Worm (Caenorhabditis elegans) whole organism, L1 larva: ENCODE data around the gene chil-23.

Experiments
- C16A3.4 ChIP-seq: fragments of 150-350 bp; optimal IDR thresholded peaks from 2 replicates; lab custom pipeline; 2014; ENCODE audit warnings: missing biosample characterization, missing genetic modification characterization
- aha-1 ChIP-seq: fragments of 150-350 bp; optimal IDR thresholded peaks from 2 replicates; lab custom pipeline; 2014; ENCODE audit warnings: missing biosample characterization, missing genetic modification characterization
- ceh-82 ChIP-seq, 3 experiments: fragments of 150-350 bp in 1 of 3; sonication (generic microtip) in 2 of 3; optimal IDR thresholded peaks; 2 replicates each; lab custom pipeline; 2014 to 2017; ENCODE audit warnings: missing biosample characterization in 3 of 3, missing genetic modification characterization in 3 of 3
- ceh-88 ChIP-seq: fragments of 200-800 bp; sonication (Bioruptor generic); IDR thresholded peaks from 2 replicates; pipeline ENCODE4 v1.3.6; 2022; ENCODE audit warnings: missing genetic modification characterization, missing compliant biosample characterization
- ces-1 ChIP-seq: fragments of 150-350 bp; optimal IDR thresholded peaks from 2 replicates; lab custom pipeline; 2014; ENCODE audit warnings: missing biosample characterization, missing genetic modification reagents, missing genetic modification characterization
- dpl-1 ChIP-seq, 3 experiments: fragments of 150-350 bp in 2 of 3; sonication (generic microtip) in 1 of 3; optimal IDR thresholded peaks; 2 replicates each; lab custom pipeline; 2014 to 2017; ENCODE audit warnings: missing biosample characterization in 3 of 3, missing genetic modification characterization in 3 of 3, missing genetic modification reagents in 3 of 3
- dsc-1 ChIP-seq: sonication (generic microtip); optimal IDR thresholded peaks from 2 replicates; lab custom pipeline; 2016; ENCODE audit warnings: mild to moderate bottlenecking, missing genetic modification characterization, missing compliant biosample characterization
- efl-3 ChIP-seq: fragments of 200-800 bp; sonication (Bioruptor generic); optimal IDR thresholded peaks from 2 replicates; lab custom pipeline; 2018; ENCODE audit warnings: mild to moderate bottlenecking, missing genetic modification characterization, missing compliant biosample characterization
- elt-2 ChIP-seq: sonication (generic microtip); optimal IDR thresholded peaks from 2 replicates; lab custom pipeline; 2016; ENCODE audit warnings: missing genetic modification characterization, mild to moderate bottlenecking, inconsistent platforms, missing compliant biosample characterization, missing genetic modification reagents
- isw-1 ChIP-seq: fragments of 200-800 bp; sonication (Bioruptor generic); IDR thresholded peaks from 2 replicates; pipeline ENCODE4 v1.3.6; 2022; ENCODE audit warnings: missing genetic modification characterization, missing compliant biosample characterization
- lin-35 ChIP-seq, 2 experiments: fragments of 150-350 bp; optimal IDR thresholded peaks; 2 replicates each; lab custom pipeline; 2014; ENCODE audit warnings: missing biosample characterization in 2 of 2, missing genetic modification characterization in 2 of 2, missing genetic modification reagents in 2 of 2
- lir-3 ChIP-seq: sonication (generic microtip); optimal IDR thresholded peaks from 2 replicates; lab custom pipeline; 2016; ENCODE audit warnings: mild to moderate bottlenecking, missing genetic modification characterization, moderate library complexity, missing compliant biosample characterization; ENCODE audit not compliant: poor library complexity
- lsy-2 ChIP-seq, 2 experiments: fragments of 150-350 bp; optimal IDR thresholded peaks; 2 replicates each; lab custom pipeline; 2014; ENCODE audit warnings: missing biosample characterization in 2 of 2, missing genetic modification characterization in 2 of 2
- mab-9 ChIP-seq: fragments of 200-800 bp; sonication (Bioruptor generic); IDR thresholded peaks from 2 replicates; pipeline ENCODE4 v1.3.6; 2022; ENCODE audit warnings: missing genetic modification reagents, missing genetic modification characterization, missing compliant biosample characterization
- mdl-1 ChIP-seq, 2 experiments: fragments of 150-350 bp; optimal IDR thresholded peaks; 2 replicates each; lab custom pipeline; 2014 to 2017; ENCODE audit warnings: missing biosample characterization in 2 of 2, missing genetic modification characterization in 2 of 2, inconsistent platforms in 1 of 2
- mep-1 ChIP-seq: fragments of 150-350 bp; optimal IDR thresholded peaks from 2 replicates; lab custom pipeline; 2014; ENCODE audit warnings: missing biosample characterization, missing genetic modification characterization
- nhr-20 ChIP-seq: sonication (generic microtip); optimal IDR thresholded peaks from 2 replicates; lab custom pipeline; 2016; ENCODE audit warnings: mild to moderate bottlenecking, missing genetic modification characterization, missing compliant biosample characterization
- nhr-237 ChIP-seq: fragments of 150-350 bp; optimal IDR thresholded peaks from 2 replicates; lab custom pipeline; 2014; ENCODE audit warnings: missing biosample characterization, missing genetic modification characterization
- nhr-28 ChIP-seq: fragments of 150-350 bp; optimal IDR thresholded peaks from 2 replicates; lab custom pipeline; 2014; ENCODE audit warnings: missing biosample characterization, missing genetic modification characterization
- nhr-76 ChIP-seq: sonication (generic microtip); optimal IDR thresholded peaks from 2 replicates; lab custom pipeline; 2017; ENCODE audit warnings: missing biosample characterization, missing genetic modification characterization
- nhr-77 ChIP-seq: fragments of 150-350 bp; optimal IDR thresholded peaks from 2 replicates; lab custom pipeline; 2014; ENCODE audit warnings: missing biosample characterization, missing genetic modification characterization
- nhr-85 ChIP-seq: sonication (generic microtip); peaks from one replicate; lab custom pipeline; 2016; ENCODE audit warnings: missing genetic modification characterization, inconsistent platforms, missing compliant biosample characterization
- pqm-1 ChIP-seq: sonication (generic microtip); optimal IDR thresholded peaks from 3 replicates; lab custom pipeline; 2017; ENCODE audit warnings: missing biosample characterization, missing genetic modification characterization
- rnt-1 ChIP-seq: sonication (generic microtip); optimal IDR thresholded peaks from 2 replicates; lab custom pipeline; 2016; ENCODE audit warnings: mild to moderate bottlenecking, missing genetic modification characterization, moderate library complexity, missing compliant biosample characterization
- skn-1 ChIP-seq: fragments of 150-350 bp; optimal IDR thresholded peaks from 2 replicates; lab custom pipeline; 2014; ENCODE audit warnings: missing biosample characterization, missing genetic modification characterization
- sox-4 ChIP-seq: sonication (generic microtip); optimal IDR thresholded peaks from 2 replicates; lab custom pipeline; 2016; ENCODE audit warnings: missing genetic modification characterization, missing compliant biosample characterization
- sup-37 ChIP-seq: fragments of 200-800 bp; sonication (Bioruptor generic); optimal IDR thresholded peaks from 2 replicates; lab custom pipeline; 2018; ENCODE audit warnings: mild to moderate bottlenecking, missing genetic modification characterization, missing compliant biosample characterization
- swsn-7 ChIP-seq: sonication (generic microtip); optimal IDR thresholded peaks from 2 replicates; lab custom pipeline; 2016; ENCODE audit warnings: missing genetic modification characterization, missing compliant biosample characterization
- tlp-1 ChIP-seq: fragments of 150-350 bp; optimal IDR thresholded peaks from 2 replicates; lab custom pipeline; 2014; ENCODE audit warnings: missing biosample characterization, missing genetic modification characterization
- unc-130 ChIP-seq: fragments of 150-350 bp; optimal IDR thresholded peaks from 2 replicates; lab custom pipeline; 2017; ENCODE audit warnings: missing biosample characterization, missing genetic modification characterization, inconsistent platforms
- unc-86 ChIP-seq: sonication (generic microtip); optimal IDR thresholded peaks from 2 replicates; lab custom pipeline; 2016; ENCODE audit warnings: missing genetic modification characterization, missing compliant biosample characterization
- unc-98 ChIP-seq: fragments of 200-800 bp; sonication (Bioruptor generic); IDR thresholded peaks from 2 replicates; pipeline ENCODE4 v1.3.6; 2022; ENCODE audit warnings: missing genetic modification characterization, missing compliant biosample characterization
- zag-1 ChIP-seq: fragments of 150-350 bp; optimal IDR thresholded peaks from 2 replicates; lab custom pipeline; 2014; ENCODE audit warnings: missing biosample characterization, missing genetic modification characterization
- ztf-4 ChIP-seq: fragments of 150-350 bp; optimal IDR thresholded peaks from 2 replicates; lab custom pipeline; 2014; ENCODE audit warnings: missing biosample characterization, missing genetic modification characterization

chil-23 gene

ce11 chrII:9447965-9448364 is 20.4 kb downstream of the chil-23 start, which contains the start of gene chil-18:
TSS of gene chil-18 (plus strand) at chrII:9448265.
- TF ChIP-seq lin-35 (GFP tag; optimal IDR thresholded peaks at IDR 0.05; lab: Kevin White, UChicago) (no peak), nhr-20 (tag; lab: Kevin White, UChicago) (peak; percentile 12)

- no peak for TF ChIP-seq ces-1 (GFP tag; lab: Kevin White, UChicago)
- no peak for TF ChIP-seq unc-130 (tag; lab: Kevin White, UChicago)
- no peak for TF ChIP-seq swsn-7 (tag; lab: Kevin White, UChicago)
- no peak for TF ChIP-seq nhr-77
- TF ChIP-seq zag-1 (tag; lab: Kevin White, UChicago), result no peak
- no peak for TF ChIP-seq dpl-1 (GFP tag; optimal IDR thresholded peaks at IDR 0.05; lab: Kevin White, UChicago)
- TF ChIP-seq elt-2, result no peak
- no peak for TF ChIP-seq unc-86 (tag; lab: Kevin White, UChicago)
- no peak for TF ChIP-seq isw-1 (GFP tag; lab: Robert Waterston, UW)
- TF ChIP-seq rnt-1 (tag; lab: Kevin White, UChicago), result no peak
Observed at ce11 chrII:9445368-9445767, 23.0 kb downstream of the chil-23 start, which contains the start of gene R09D1.13. TSS of gene R09D1.13 (minus strand) at chrII:9445468.

ce11 chrII:9443522-9443921 is 24.9 kb downstream of the chil-23 start, which contains the start of gene chil-15:
TSS of gene chil-15 (minus strand) at chrII:9443622.
- TF ChIP-seq unc-130 (tag; lab: Kevin White, UChicago) (no peak), nhr-76 (tag; lab: Kevin White, UChicago) (no peak), swsn-7 (tag; lab: Kevin White, UChicago) (no peak)

ce11 chrII:9441838-9442237 is 26.6 kb downstream of the chil-23 start, which contains the start of gene chil-16:
TSS of gene chil-16 (minus strand) at chrII:9441938.
- no peak for TF ChIP-seq C16A3.4 (tag; lab: Kevin White, UChicago)
- TF ChIP-seq skn-1 (tag; lab: Kevin White, UChicago), result no peak
- TF ChIP-seq unc-86 (tag; lab: Kevin White, UChicago), result no peak
- TF ChIP-seq aha-1 (tag; lab: Kevin White, UChicago), result no peak
- no peak for TF ChIP-seq pqm-1 (tag; lab: Kevin White, UChicago)
- TF ChIP-seq nhr-237, result no peak
- no peak for TF ChIP-seq nhr-28 (tag; lab: Kevin White, UChicago)
- no peak for TF ChIP-seq tlp-1 (tag; lab: Kevin White, UChicago)
- TF ChIP-seq ztf-4 (tag; lab: Kevin White, UChicago), result no peak
- no peak for TF ChIP-seq sox-4 (tag; lab: Kevin White, UChicago)
- TF ChIP-seq dsc-1 (tag; lab: Kevin White, UChicago), result no peak

- no peak for TF ChIP-seq dsc-1 (tag; lab: Kevin White, UChicago)
- TF ChIP-seq unc-130 (tag; lab: Kevin White, UChicago), result no peak
- TF ChIP-seq sup-37 (GFP tag; lab: Kevin White, UChicago), result no peak
- TF ChIP-seq ztf-4 (tag; lab: Kevin White, UChicago), result no peak
- TF ChIP-seq tlp-1 (tag; lab: Kevin White, UChicago), result no peak
- TF ChIP-seq lsy-2 (tag; optimal IDR thresholded peaks at IDR 0.05; lab: Kevin White, UChicago), result no peak
- TF ChIP-seq nhr-77, result no peak
- no peak for TF ChIP-seq lir-3 (tag; lab: Kevin White, UChicago)
- TF ChIP-seq mep-1 (tag; lab: Kevin White, UChicago), result no peak
- TF ChIP-seq elt-2, result no peak
- TF ChIP-seq mab-9, result no peak
- TF ChIP-seq ceh-88 (GFP tag; lab: Robert Waterston, UW), result no peak
- no peak for TF ChIP-seq nhr-85 (tag; lab: Kevin White, UChicago)
- no peak for TF ChIP-seq nhr-20 (tag; lab: Kevin White, UChicago)
- no peak for TF ChIP-seq dpl-1 (GFP tag; optimal IDR thresholded peaks at IDR 0.05; lab: Kevin White, UChicago)
- no peak for TF ChIP-seq mdl-1 (tag; optimal IDR thresholded peaks at IDR 0.05; lab: Kevin White, UChicago)
- TF ChIP-seq efl-3 (GFP tag; lab: Kevin White, UChicago), result no peak
- no peak for TF ChIP-seq ceh-82 (tag; optimal IDR thresholded peaks at IDR 0.05; lab: Kevin White, UChicago)
- TF ChIP-seq unc-86 (tag; lab: Kevin White, UChicago), result no peak
- no peak for TF ChIP-seq unc-98 (GFP tag; lab: Robert Waterston, UW)
Observed at ce11 chrII:9440060-9440459, 28.4 kb downstream of the chil-23 start, which contains the start of gene chil-17. TSS of gene chil-17 (minus strand) at chrII:9440160.
